Worm (Caenorhabditis elegans) whole organism, L3 larva: Measurements from ENCODE around the gene cdh-12.

Source experiments
- ZK546.5 ChIP-seq: sonication (generic microtip); optimal IDR thresholded peaks from 2 replicates; lab custom pipeline; 2017; ENCODE audit warnings: missing biosample characterization, missing genetic modification characterization
- ama-1 ChIP-seq: fragments of 150-350 bp; optimal IDR thresholded peaks from 2 replicates; lab custom pipeline; 2018
- ceh-28 ChIP-seq: fragments of 150-350 bp; optimal IDR thresholded peaks from 2 replicates; lab custom pipeline; 2014; ENCODE audit warnings: missing biosample characterization, missing genetic modification reagents, missing genetic modification characterization
- ceh-82 ChIP-seq: fragments of 150-350 bp; optimal IDR thresholded peaks from 2 replicates; lab custom pipeline; 2014; ENCODE audit warnings: missing biosample characterization, missing genetic modification characterization
- jun-1 ChIP-seq: fragments of 150-350 bp; optimal IDR thresholded peaks from 2 replicates; lab custom pipeline; 2014; ENCODE audit warnings: missing biosample characterization, missing genetic modification reagents, missing genetic modification characterization
- mml-1 ChIP-seq: fragments of 150-350 bp; sonication (generic microtip); optimal IDR thresholded peaks from 3 replicates; lab custom pipeline; 2014; ENCODE audit warnings: missing biosample characterization, missing genetic modification characterization
- nfya-1 ChIP-seq: sonication (generic microtip); optimal IDR thresholded peaks from 2 replicates; lab custom pipeline; 2017; ENCODE audit warnings: missing genetic modification characterization, mild to moderate bottlenecking, missing compliant biosample characterization, antibody characterized with exemption, moderate library complexity; ENCODE audit not compliant: insufficient read depth
- nhr-12 ChIP-seq: fragments of 150-350 bp; optimal IDR thresholded peaks from 2 replicates; lab custom pipeline; 2014; ENCODE audit warnings: missing biosample characterization, missing genetic modification characterization
- nhr-77 ChIP-seq: fragments of 150-350 bp; optimal IDR thresholded peaks from 2 replicates; lab custom pipeline; 2014; ENCODE audit warnings: missing biosample characterization, missing genetic modification characterization
- zag-1 ChIP-seq: fragments of 150-350 bp; optimal IDR thresholded peaks from 2 replicates; lab custom pipeline; 2014; ENCODE audit warnings: missing biosample characterization, missing genetic modification characterization
- ztf-11 ChIP-seq: fragments of 150-350 bp; optimal IDR thresholded peaks from 2 replicates; lab custom pipeline; 2014; ENCODE audit warnings: missing biosample characterization, missing genetic modification characterization

- TF ChIP-seq zag-1 (tag; lab: Kevin White, UChicago) (no peak), jun-1 (tag; lab: Kevin White, UChicago) (no peak), ceh-82 (tag; lab: Kevin White, UChicago) (no peak), nhr-12 (tag; lab: Kevin White, UChicago) (no peak), ZK546.5 (tag; lab: Kevin White, UChicago) (no peak), nhr-77 (tag; lab: Kevin White, UChicago) (no peak), ama-1 (no peak), ceh-28 (tag; lab: Kevin White, UChicago) (no peak), nfya-1 (tag; lab: Kevin White, UChicago) (no peak), ztf-11 (tag; lab: Kevin White, UChicago) (no peak), mml-1 (tag; lab: Kevin White, UChicago) (no peak)
Measured at ce11 chrIII:1221995-1222394, 70.2 kb downstream of the cdh-12 start.
